Worm (Caenorhabditis elegans) whole organism, young adult: Measurements from ENCODE around the gene clc-19.

Experiments
- him-1 ChIP-seq: sonication (generic microtip); optimal IDR thresholded peaks from 2 replicates; lab custom pipeline; 2016; ENCODE audit warnings: missing genotype, missing genetic modification reagents, missing genetic modification characterization, missing compliant biosample characterization

Gene clc-19

DNA sequence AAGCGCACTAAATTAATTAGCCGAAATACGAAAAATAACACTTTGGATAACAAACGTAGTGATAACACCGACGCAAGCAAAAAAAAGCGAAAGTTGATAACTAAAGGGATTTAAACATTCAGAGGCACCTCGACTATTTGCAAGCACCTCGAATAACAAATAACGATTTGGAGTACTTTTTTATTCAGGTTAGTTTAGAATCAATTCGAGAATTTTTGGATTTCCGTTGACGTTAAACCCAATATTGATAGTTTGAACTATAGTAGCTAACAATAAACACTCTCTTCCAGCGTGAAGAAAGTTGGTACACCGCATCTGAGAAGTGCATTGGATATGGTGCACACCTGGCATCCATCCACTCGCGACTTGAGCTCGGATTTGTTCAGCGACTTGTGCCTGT lies 48.1 kb downstream of the clc-19 start (continued):
- TF ChIP-seq him-1 (tag; lab: Kevin White, UChicago) = no peak
- TF ChIP-seq, all 124 proteins: peak for 0
